Fruit fly (Drosophila melanogaster) whole organism, wandering third instar larva: Measurements from ENCODE around the gene CG31272.
A peak's percentile ranks its signal among the peaks of the same experiment; 100 is the strongest.

Experiments used
- Mio ChIP-seq: sonication (Bioruptor generic); optimal IDR thresholded peaks from 2 replicates; lab custom pipeline; 2016; ENCODE audit warnings: missing biosample characterization, missing genetic modification characterization
- Myc ChIP-seq: fragments of >200 bp; optimal IDR thresholded peaks from 2 replicates; lab custom pipeline; 2017
- N ChIP-seq: fragments of >200 bp; optimal IDR thresholded peaks from 2 replicates; lab custom pipeline; 2018; ENCODE audit warnings: missing biosample characterization, missing external identifiers, missing genetic modification characterization
- OdsH ChIP-seq: fragments of 200-800 bp; sonication (Bioruptor generic); optimal IDR thresholded peaks from 2 replicates; lab custom pipeline; 2016; ENCODE audit warnings: missing biosample characterization, mild to moderate bottlenecking, missing genetic modification characterization
- Vsx2 ChIP-seq: fragments of 200-300, 225-300 bp; sonication (Bioruptor generic); optimal IDR thresholded peaks from 2 replicates; lab custom pipeline; 2018; ENCODE audit warnings: missing biosample characterization, missing genetic modification characterization; ENCODE audit not compliant: partially characterized antibody
- dsf ChIP-seq: sonication (Bioruptor generic); optimal IDR thresholded peaks from 2 replicates; lab custom pipeline; 2016; ENCODE audit warnings: missing biosample characterization, missing genetic modification characterization, borderline replicate concordance
- fru ChIP-seq: fragments of 200-800 bp; sonication (Bioruptor generic); optimal IDR thresholded peaks from 3 replicates; lab custom pipeline; 2016; ENCODE audit warnings: missing biosample characterization, mild to moderate bottlenecking, missing genetic modification characterization
- pan ChIP-seq: fragments of >200 bp; optimal IDR thresholded peaks from 2 replicates; lab custom pipeline; 2017
- rgr ChIP-seq: fragments of 200-800 bp; sonication (Bioruptor generic); optimal IDR thresholded peaks from 3 replicates; lab custom pipeline; 2016; ENCODE audit warnings: missing biosample characterization, mild to moderate bottlenecking, missing genetic modification characterization
- sage ChIP-seq: fragments of 200-800 bp; sonication (Bioruptor generic); optimal IDR thresholded peaks from 2 replicates; lab custom pipeline; 2016; ENCODE audit warnings: missing biosample characterization, mild to moderate bottlenecking, missing genetic modification characterization
- sv ChIP-seq: fragments of 200-800 bp; sonication (Bioruptor generic); optimal IDR thresholded peaks from 3 replicates; lab custom pipeline; 2016; ENCODE audit warnings: missing biosample characterization, missing genetic modification characterization

- TF ChIP-seq sv (GFP tag; lab: Kevin White, UChicago), result no peak
- no peak for TF ChIP-seq Mio
- TF ChIP-seq fru (GFP tag; lab: Kevin White, UChicago), result no peak
- TF ChIP-seq N (GFP tag; lab: Kevin White, UChicago), result no peak
- TF ChIP-seq rgr, result no peak
- no peak for TF ChIP-seq Myc (lab: Kevin White, UChicago)
- no peak for TF ChIP-seq OdsH (GFP tag; lab: Kevin White, UChicago)
- TF ChIP-seq pan (lab: Kevin White, UChicago), result no peak
- TF ChIP-seq dsf (GFP tag; lab: Kevin White, UChicago), result no peak
- TF ChIP-seq Vsx2 (GFP tag; lab: Kevin White, UChicago), result no peak
- TF ChIP-seq sage, result peak; percentile 18
Observed at dm6 chr3R:10767526-10767925, 8.3 kb upstream of the CG31272 start, which contains the start of gene TfIIFbeta.
